Fruit fly (Drosophila melanogaster) whole organism, embryonic: ENCODE data around the gene CG34417.

ENCODE experiments used
- ATbp ChIP-seq: fragments of 200-800 bp; sonication (Bioruptor generic); optimal IDR thresholded peaks from 2 replicates; lab custom pipeline; 2017; ENCODE audit warnings: missing biosample characterization, mild to moderate bottlenecking, missing genetic modification characterization, missing genetic modification reagents
- Atf6 ChIP-seq: fragments of 200-800 bp; sonication (Bioruptor generic); IDR thresholded peaks from 2 replicates; pipeline ENCODE4 v1.3.6; 2022; ENCODE audit warnings: missing biosample characterization, missing genetic modification characterization
- B-H1 ChIP-seq: fragments of 200-800 bp; sonication (Bioruptor generic); IDR thresholded peaks from 3 replicates; pipeline ENCODE4 v1.3.6; 2022; ENCODE audit warnings: missing biosample characterization, missing genetic modification characterization
- B-H2 ChIP-seq: fragments of 200-800 bp; sonication (Bioruptor generic); optimal IDR thresholded peaks from 2 replicates; lab custom pipeline; 2018; ENCODE audit warnings: missing biosample characterization, mild to moderate bottlenecking, missing genetic modification characterization
- BtbVII ChIP-seq: fragments of 200-800 bp; sonication (Bioruptor generic); optimal IDR thresholded peaks from 3 replicates; lab custom pipeline; 2017; ENCODE audit warnings: missing biosample characterization, mild to moderate bottlenecking, missing genetic modification characterization
- CG10565 ChIP-seq: fragments of 200-800 bp; sonication (Bioruptor generic); optimal IDR thresholded peaks from 3 replicates; lab custom pipeline; 2016; ENCODE audit warnings: missing biosample characterization, mild to moderate bottlenecking, missing genetic modification characterization
- CG11560 ChIP-seq: fragments of 200-800 bp; sonication (Bioruptor generic); IDR thresholded peaks from 3 replicates; pipeline ENCODE4 v1.3.6; 2022; ENCODE audit warnings: missing biosample characterization, missing genetic modification characterization
- CG12071 ChIP-seq: fragments of 200-800 bp; sonication (Bioruptor generic); optimal IDR thresholded peaks from 3 replicates; lab custom pipeline; 2018; ENCODE audit warnings: missing biosample characterization, mild to moderate bottlenecking, missing genetic modification characterization
- CG12219 ChIP-seq: fragments of 200-800 bp; sonication (Bioruptor generic); optimal IDR thresholded peaks from 3 replicates; lab custom pipeline; 2018; ENCODE audit warnings: missing biosample characterization, mild to moderate bottlenecking, missing genetic modification characterization
- CG14965 ChIP-seq: fragments of 200-800 bp; sonication (Bioruptor generic); optimal IDR thresholded peaks from 2 replicates; lab custom pipeline; 2016; ENCODE audit warnings: missing biosample characterization, missing genetic modification characterization, borderline replicate concordance
- CG1602 ChIP-seq: fragments of 200-800 bp; sonication (Bioruptor generic); optimal IDR thresholded peaks from 3 replicates; lab custom pipeline; 2016; ENCODE audit warnings: missing biosample characterization, missing genetic modification characterization
- CG1603 ChIP-seq: fragments of 200-800 bp; sonication (Bioruptor generic); optimal IDR thresholded peaks from 2 replicates; lab custom pipeline; 2019; ENCODE audit warnings: missing biosample characterization, mild to moderate bottlenecking, missing genetic modification characterization, moderate library complexity
- CG1647 ChIP-seq: fragments of 200-800 bp; sonication (Bioruptor generic); optimal IDR thresholded peaks from 3 replicates; lab custom pipeline; 2016; ENCODE audit warnings: missing biosample characterization, missing genetic modification characterization
- CG16863 ChIP-seq: fragments of 200-800 bp; sonication (Bioruptor generic); optimal IDR thresholded peaks from 3 replicates; lab custom pipeline; 2016; ENCODE audit warnings: missing biosample characterization, missing genetic modification characterization
- CG17328 ChIP-seq: fragments of 200-800 bp; sonication (Bioruptor generic); IDR thresholded peaks from 2 replicates; pipeline ENCODE4 v1.3.6; 2022; ENCODE audit warnings: missing biosample characterization, missing genetic modification characterization
- CG17802 ChIP-seq: fragments of 200-800 bp; sonication (Bioruptor generic); optimal IDR thresholded peaks from 2 replicates; lab custom pipeline; 2018; ENCODE audit warnings: missing biosample characterization, mild to moderate bottlenecking, missing genetic modification characterization, moderate library complexity
- CG3995 ChIP-seq: fragments of 200-800 bp; sonication (Bioruptor generic); optimal IDR thresholded peaks from 3 replicates; lab custom pipeline; 2016; ENCODE audit warnings: missing biosample characterization, missing genetic modification characterization
- CG4360 ChIP-seq: fragments of 200-800 bp; sonication (Bioruptor generic); IDR thresholded peaks from 2 replicates; pipeline ENCODE4 v1.3.6; 2022; ENCODE audit warnings: missing biosample characterization, missing genetic modification characterization
- CG4404 ChIP-seq: fragments of 200-800 bp; sonication (Bioruptor generic); IDR thresholded peaks from 2 replicates; pipeline ENCODE4 v1.3.6; 2022; ENCODE audit warnings: missing biosample characterization, missing genetic modification characterization
- CG6254 ChIP-seq: fragments of 200-800 bp; sonication (Bioruptor generic); optimal IDR thresholded peaks from 3 replicates; lab custom pipeline; 2017; ENCODE audit warnings: mild to moderate bottlenecking, missing biosample characterization, missing genetic modification reagents, missing genetic modification characterization
- CG6791 ChIP-seq: fragments of 200-800 bp; sonication (Bioruptor generic); IDR thresholded peaks from 3 replicates; pipeline ENCODE4 v1.3.6; 2022; ENCODE audit warnings: missing biosample characterization, missing genetic modification characterization; ENCODE audit not compliant: partially characterized antibody
- CG7357 ChIP-seq: fragments of 200-800 bp; sonication (Bioruptor generic); IDR thresholded peaks from 3 replicates; pipeline ENCODE4 v1.3.6; 2022; ENCODE audit warnings: missing biosample characterization, missing genetic modification characterization
- CG8924 ChIP-seq: fragments of 200-800 bp; optimal IDR thresholded peaks from 3 replicates; lab custom pipeline; 2019; ENCODE audit warnings: missing biosample characterization, mild to moderate bottlenecking, missing genetic modification characterization, moderate library complexity
- CG9727 ChIP-seq: fragments of 200-800 bp; sonication (Bioruptor generic); optimal IDR thresholded peaks from 3 replicates; lab custom pipeline; 2017; ENCODE audit warnings: missing biosample characterization, mild to moderate bottlenecking, missing genetic modification characterization
- CTCF ChIP-seq: fragments of 200-800 bp; sonication (Bioruptor generic); optimal IDR thresholded peaks from 2 replicates; lab custom pipeline; 2017; ENCODE audit warnings: missing biosample characterization, mild to moderate bottlenecking, missing genetic modification characterization, moderate library complexity
- D19B ChIP-seq: fragments of 200-800 bp; sonication (Bioruptor generic); optimal IDR thresholded peaks from 2 replicates; lab custom pipeline; 2017; ENCODE audit warnings: missing biosample characterization, mild to moderate bottlenecking, missing genetic modification characterization
- Elba2 ChIP-seq: fragments of 200-800 bp; sonication (Bioruptor generic); optimal IDR thresholded peaks from 3 replicates; lab custom pipeline; 2016; ENCODE audit warnings: missing biosample characterization, missing genetic modification characterization
- Fer2 ChIP-seq: fragments of 200-800 bp; sonication (Bioruptor generic); optimal IDR thresholded peaks from 2 replicates; lab custom pipeline; 2018; ENCODE audit warnings: missing biosample characterization, mild to moderate bottlenecking, missing genetic modification characterization, moderate library complexity
- Fer3 ChIP-seq: fragments of 200-800 bp; sonication (Bioruptor generic); optimal IDR thresholded peaks from 2 replicates; lab custom pipeline; 2018; ENCODE audit warnings: missing biosample characterization, mild to moderate bottlenecking, missing genetic modification characterization, moderate library complexity
- MBD-R2 ChIP-seq: fragments of 200-800 bp; sonication (Bioruptor generic); IDR thresholded peaks from 2 replicates; pipeline ENCODE4 v1.3.6; 2022; ENCODE audit warnings: missing biosample characterization, missing genetic modification characterization
- Myb ChIP-seq: fragments of 200-800 bp; sonication (Bioruptor generic); optimal IDR thresholded peaks from 2 replicates; lab custom pipeline; 2016; ENCODE audit warnings: missing biosample characterization, missing genetic modification characterization
- bab2 ChIP-seq: fragments of 200-800 bp; sonication (Bioruptor generic); optimal IDR thresholded peaks from 2 replicates; lab custom pipeline; 2016; ENCODE audit warnings: missing biosample characterization, missing genetic modification characterization
- bigmax ChIP-seq: fragments of 200-800 bp; sonication (Bioruptor generic); optimal IDR thresholded peaks from 2 replicates; lab custom pipeline; 2018; ENCODE audit warnings: missing biosample characterization, mild to moderate bottlenecking, missing genetic modification characterization
- cas ChIP-seq: fragments of 200-800 bp; sonication (Bioruptor generic); IDR thresholded peaks from 2 replicates; pipeline ENCODE4 v1.3.6; 2022; ENCODE audit warnings: missing biosample characterization, missing genetic modification characterization
- chif ChIP-seq, 2 experiments: fragments of 200-800 bp; sonication (Bioruptor generic); optimal IDR thresholded peaks; 3 replicates each; lab custom pipeline; 2016; ENCODE audit warnings: missing biosample characterization in 2 of 2, missing genetic modification characterization in 2 of 2
- danr ChIP-seq: fragments of 200-800 bp; sonication (Bioruptor generic); IDR thresholded peaks from 2 replicates; pipeline ENCODE4 v1.3.6; 2022; ENCODE audit warnings: missing biosample characterization, missing genetic modification characterization
- eyg ChIP-seq: fragments of 200-800 bp; sonication (Bioruptor generic); optimal IDR thresholded peaks from 3 replicates; lab custom pipeline; 2016; ENCODE audit warnings: missing biosample characterization, missing genetic modification characterization
- gcm2 ChIP-seq: fragments of 200-800 bp; sonication (Bioruptor generic); optimal IDR thresholded peaks from 2 replicates; lab custom pipeline; 2016; ENCODE audit warnings: missing biosample characterization, missing genetic modification characterization
- gsb-n ChIP-seq: fragments of 200-800 bp; sonication (Bioruptor generic); optimal IDR thresholded peaks from 3 replicates; lab custom pipeline; 2018; ENCODE audit warnings: missing biosample characterization, mild to moderate bottlenecking, missing genetic modification characterization
- ind ChIP-seq: fragments of 200-800 bp; sonication (Bioruptor generic); optimal IDR thresholded peaks from 3 replicates; lab custom pipeline; 2016; ENCODE audit warnings: missing biosample characterization, missing genetic modification characterization
- inv ChIP-seq: fragments of 200-800 bp; sonication (Bioruptor generic); IDR thresholded peaks from 2 replicates; pipeline ENCODE4 v1.3.6; 2022; ENCODE audit warnings: missing biosample characterization, missing genetic modification characterization; ENCODE audit not compliant: partially characterized antibody
- jumu ChIP-seq: fragments of 200-800 bp; sonication (Bioruptor generic); optimal IDR thresholded peaks from 3 replicates; lab custom pipeline; 2016; ENCODE audit warnings: missing biosample characterization, missing genetic modification characterization
- knrl ChIP-seq: fragments of 200-800 bp; sonication (Bioruptor generic); IDR thresholded peaks from 3 replicates; pipeline ENCODE4 v1.3.6; 2022; ENCODE audit warnings: missing biosample characterization, missing genetic modification characterization; ENCODE audit not compliant: partially characterized antibody
- mld ChIP-seq: fragments of 200-800 bp; sonication (Bioruptor generic); IDR thresholded peaks from 3 replicates; pipeline ENCODE4 v1.3.6; 2022; ENCODE audit warnings: missing biosample characterization, missing genetic modification characterization; ENCODE audit not compliant: partially characterized antibody
- salm ChIP-seq: fragments of 200-800 bp; sonication (Bioruptor generic); optimal IDR thresholded peaks from 2 replicates; lab custom pipeline; 2018; ENCODE audit warnings: missing biosample characterization, mild to moderate bottlenecking, missing genetic modification characterization
- sd ChIP-seq: fragments of 200-800 bp; sonication (Bioruptor generic); optimal IDR thresholded peaks from 3 replicates; lab custom pipeline; 2018; ENCODE audit warnings: missing biosample characterization, mild to moderate bottlenecking, missing genetic modification characterization, moderate library complexity
- sens ChIP-seq: fragments of 200-800 bp; sonication (Bioruptor generic); peaks from one replicate; lab custom pipeline; 2016; ENCODE audit warnings: missing biosample characterization, missing genetic modification characterization
- slbo ChIP-seq: fragments of 200-800 bp; sonication (Bioruptor generic); IDR thresholded peaks from 2 replicates; pipeline ENCODE4 v1.3.6; 2022; ENCODE audit warnings: missing biosample characterization, missing genetic modification characterization
- tio ChIP-seq: fragments of 200-800 bp; sonication (Bioruptor generic); optimal IDR thresholded peaks from 2 replicates; lab custom pipeline; 2017; ENCODE audit warnings: missing biosample characterization, missing genetic modification characterization, inconsistent platforms
- zen ChIP-seq: fragments of 200-800 bp; sonication (Bioruptor generic); optimal IDR thresholded peaks from 3 replicates; lab custom pipeline; 2018; ENCODE audit warnings: missing biosample characterization, mild to moderate bottlenecking, missing genetic modification characterization, moderate library complexity

The CG34417 gene

DNA sequence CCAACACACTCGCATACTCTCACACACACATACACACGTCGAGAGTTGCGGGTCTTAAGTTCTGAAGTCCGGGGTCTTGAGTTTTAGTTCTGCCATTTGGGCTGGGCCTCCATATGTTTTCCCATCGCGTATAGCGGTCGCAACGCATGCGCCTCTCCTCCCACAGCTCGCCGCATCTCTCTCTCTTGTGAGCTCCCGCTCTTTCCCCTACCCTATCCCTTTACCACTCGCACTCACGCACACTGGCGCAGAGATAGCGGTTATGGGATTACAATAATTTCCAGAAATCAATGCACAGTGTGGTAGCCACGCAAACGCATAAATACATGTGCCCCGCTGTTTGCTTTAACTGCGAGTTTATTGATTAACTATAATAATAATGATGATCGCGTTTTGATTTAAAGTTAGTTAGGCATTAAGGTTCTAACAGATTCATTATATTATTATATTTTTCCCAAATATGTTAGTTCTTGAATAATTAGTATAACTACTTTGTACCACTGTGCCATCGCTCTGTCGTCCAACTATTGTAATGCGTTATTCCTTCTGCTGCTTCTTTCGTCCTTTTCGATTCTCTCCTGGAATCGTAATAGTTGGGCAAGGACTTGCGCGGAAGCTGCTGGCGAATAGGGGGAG is 61.2 kb downstream of the CG34417 start (continued):
- TF ChIP-seq CG9727 (peak; percentile 95), tio (GFP tag; lab: Kevin White, UChicago) (peak; percentile 91), CG11560 (peak; percentile 52; the same call in 1 of the 3 replicates), eyg (GFP tag; lab: Kevin White, UChicago) (peak; percentile 79), B-H1 (peak; percentile 80), CG12071 (GFP tag; lab: Kevin White, UChicago) (peak; percentile 86), mld (GFP tag; lab: Robert Waterston, UW) (0 out of 3 replicates have a peak, but pooled peaks have one; percentile 9), CG8924 (tag; lab: Kevin White, UChicago) (peak; percentile 95), CG1602 (GFP tag; lab: Kevin White, UChicago) (peak; percentile 85), ATbp (GFP tag; lab: Kevin White, UChicago) (peak; percentile 92), bigmax (GFP tag; lab: Kevin White, UChicago) (no peak), gsb-n (tag; lab: Kevin White, UChicago) (peak; percentile 87), bab2 (GFP tag; lab: Kevin White, UChicago) (peak; percentile 80), jumu (peak; percentile 83), Fer3 (tag; lab: Kevin White, UChicago) (peak; percentile 88), sens (GFP tag; lab: Kevin White, UChicago) (peak; percentile 98), danr (GFP tag; lab: Robert Waterston, UW) (peak; percentile 81), Atf6 (peak; percentile 89), CG12219 (GFP tag; lab: Kevin White, UChicago) (peak; percentile 92), Myb (GFP tag; lab: Kevin White, UChicago) (peak; percentile 19), CG17802 (tag; lab: Kevin White, UChicago) (peak; percentile 69), Elba2 (GFP tag; lab: Kevin White, UChicago) (peak; percentile 60), CG4404 (GFP tag; lab: Robert Waterston, UW) (peak; percentile 84), gcm2 (peak; percentile 73), CG7357 (peak; percentile 81), slbo (GFP tag; lab: Robert Waterston, UW) (peak; percentile 89), cas (0 out of 2 replicates have a peak, but pooled peaks have one; percentile 19), salm (peak; percentile 86), CG1603 (tag; lab: Kevin White, UChicago) (peak; percentile 73), CG16863 (peak; percentile 74), CG6254 (GFP tag; lab: Kevin White, UChicago) (peak; percentile 87), CG6791 (GFP tag; lab: Robert Waterston, UW) (peak; percentile 34; the same call in 1 of the 3 replicates), Fer2 (tag; lab: Kevin White, UChicago) (peak; percentile 77), D19B (peak; percentile 79), ind (GFP tag; lab: Kevin White, UChicago) (peak; percentile 90), chif (GFP tag; optimal IDR thresholded peaks at IDR 0.05; lab: Kevin White, UChicago) (peak; percentile 75 to 84), CTCF (GFP tag; lab: Kevin White, UChicago) (peak; percentile 54), knrl (peak; percentile 58), CG17328 (peak; percentile 84), BtbVII (GFP tag; lab: Kevin White, UChicago) (peak; percentile 93), zen (tag; lab: Kevin White, UChicago) (peak; percentile 87), MBD-R2 (GFP tag; lab: Robert Waterston, UW) (peak; percentile 52), inv (GFP tag; lab: Robert Waterston, UW) (0 out of 2 replicates have a peak, but pooled peaks have one; percentile 19), B-H2 (GFP tag; lab: Kevin White, UChicago) (peak; percentile 83), CG1647 (GFP tag; lab: Kevin White, UChicago) (peak; percentile 65), sd (peak; percentile 79), CG10565 (GFP tag; lab: Kevin White, UChicago) (peak; percentile 58), CG3995 (GFP tag; lab: Kevin White, UChicago) (peak; percentile 32), CG14965 (GFP tag; lab: Kevin White, UChicago) (no peak), CG4360 (GFP tag; lab: Robert Waterston, UW) (peak; percentile 56; the same call in 1 of the 2 replicates)
